Worm (Caenorhabditis elegans): Measurements from ENCODE around the gene F59B1.10.

DNA sequence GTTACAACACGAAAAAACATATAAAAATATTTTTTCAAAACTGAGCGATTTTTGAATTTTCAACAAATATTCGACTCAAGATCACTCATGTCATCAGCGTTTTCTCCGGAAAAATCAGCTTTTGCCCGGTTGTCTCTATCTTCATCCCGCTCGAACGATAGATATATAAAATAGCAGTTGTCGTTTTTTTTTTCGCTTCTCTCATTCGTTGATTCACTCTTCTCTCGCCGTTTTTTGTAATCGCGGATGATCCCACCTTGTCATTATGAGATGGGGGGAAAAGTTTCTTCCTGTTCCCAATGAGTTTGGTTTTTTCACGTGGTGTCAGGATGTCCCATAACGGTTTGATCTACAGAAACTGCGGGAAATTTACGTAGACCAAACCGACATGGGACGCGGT lies 47.5 kb upstream of the F59B1.10 start:
- TF ChIP-seq him-1 (tag; optimal IDR thresholded peaks at IDR 0.05) (no peak), W03F9.2 (tag; optimal IDR thresholded peaks at IDR 0.05) (no peak), dao-5 (tag; optimal IDR thresholded peaks at IDR 0.05) (no peak)

All from whole organism, L4/young adult.